Worm (Caenorhabditis elegans) whole organism, L1 larva: Measurements from ENCODE around the gene M106.2.
A peak's percentile ranks its signal among the peaks of the same experiment; 100 is the strongest.

Experiments
- C04F5.9 ChIP-seq: sonication (generic microtip); optimal IDR thresholded peaks from 2 replicates; lab custom pipeline; 2016; ENCODE audit warnings: missing genetic modification characterization, missing compliant biosample characterization
- C16A3.4 ChIP-seq: fragments of 150-350 bp; optimal IDR thresholded peaks from 2 replicates; lab custom pipeline; 2014; ENCODE audit warnings: missing biosample characterization, missing genetic modification characterization
- C34B4.2 ChIP-seq: sonication (generic microtip); optimal IDR thresholded peaks from 2 replicates; lab custom pipeline; 2017; ENCODE audit warnings: mild to moderate bottlenecking, missing genetic modification characterization, missing compliant biosample characterization
- Y116A8C.19 ChIP-seq: sonication (generic microtip); optimal IDR thresholded peaks from 2 replicates; lab custom pipeline; 2016; ENCODE audit warnings: missing compliant biosample characterization, missing genetic modification characterization, borderline replicate concordance
- aha-1 ChIP-seq: fragments of 150-350 bp; optimal IDR thresholded peaks from 2 replicates; lab custom pipeline; 2014; ENCODE audit warnings: missing biosample characterization, missing genetic modification characterization
- aly-2 ChIP-seq: fragments of 150-350 bp; optimal IDR thresholded peaks from 2 replicates; lab custom pipeline; 2014; ENCODE audit warnings: missing biosample characterization, missing genetic modification characterization
- ceh-63 ChIP-seq: fragments of 200-800 bp; sonication (Bioruptor generic); optimal IDR thresholded peaks from 2 replicates; lab custom pipeline; 2018; ENCODE audit warnings: mild to moderate bottlenecking, missing genetic modification characterization, missing compliant biosample characterization
- ceh-8 ChIP-seq: fragments of 200-800 bp; sonication (Bioruptor generic); optimal IDR thresholded peaks from 2 replicates; lab custom pipeline; 2018; ENCODE audit warnings: mild to moderate bottlenecking, missing genetic modification characterization, moderate library complexity, missing compliant biosample characterization
- ceh-82 ChIP-seq, 3 experiments: fragments of 150-350 bp in 1 of 3; sonication (generic microtip) in 2 of 3; optimal IDR thresholded peaks; 2 replicates each; lab custom pipeline; 2014 to 2017; ENCODE audit warnings: missing biosample characterization in 3 of 3, missing genetic modification characterization in 3 of 3
- ceh-90 ChIP-seq: sonication (generic microtip); optimal IDR thresholded peaks from 2 replicates; lab custom pipeline; 2016; ENCODE audit warnings: missing genetic modification characterization, missing compliant biosample characterization
- ces-1 ChIP-seq: fragments of 150-350 bp; optimal IDR thresholded peaks from 2 replicates; lab custom pipeline; 2014; ENCODE audit warnings: missing biosample characterization, missing genetic modification reagents, missing genetic modification characterization
- efl-1 ChIP-seq, 4 experiments: fragments of 150-350 bp; optimal IDR thresholded peaks in 3 of 4; peaks in 1 of 4; 1 replicate in 1 of 4; 2 replicates in 3 of 4; lab custom pipeline; 2014; ENCODE audit warnings: missing biosample characterization in 2 of 4, missing genetic modification characterization in 2 of 4, missing genetic modification reagents in 2 of 4
- efl-3 ChIP-seq: fragments of 200-800 bp; sonication (Bioruptor generic); optimal IDR thresholded peaks from 2 replicates; lab custom pipeline; 2018; ENCODE audit warnings: mild to moderate bottlenecking, missing genetic modification characterization, missing compliant biosample characterization
- egl-13 ChIP-seq: sonication (generic microtip); optimal IDR thresholded peaks from 2 replicates; lab custom pipeline; 2016; ENCODE audit warnings: missing genotype, missing genetic modification reagents, missing genetic modification characterization, missing compliant biosample characterization
- egl-27 ChIP-seq, 2 experiments: fragments of 150-350 bp in 1 of 2; sonication (generic microtip); optimal IDR thresholded peaks; 3 replicates each; lab custom pipeline; 2017 to 2018; ENCODE audit warnings: missing biosample characterization in 2 of 2, missing genetic modification characterization in 2 of 2, missing genetic modification reagents in 2 of 2
- elt-3 ChIP-seq, 6 experiments: fragments of 150-350 bp in 1 of 6; sonication (generic microtip); optimal IDR thresholded peaks; 2 replicates each; lab custom pipeline; 2017 to 2018; ENCODE audit warnings: missing biosample characterization in 6 of 6, missing genetic modification characterization in 6 of 6, inconsistent platforms in 1 of 6
- ets-5 ChIP-seq: fragments of 200-800 bp; sonication (Bioruptor generic); IDR thresholded peaks from 2 replicates; pipeline ENCODE4 v1.3.6; 2022; ENCODE audit warnings: missing genetic modification characterization, missing compliant biosample characterization
- fkh-10 ChIP-seq: sonication (generic microtip); optimal IDR thresholded peaks from 2 replicates; lab custom pipeline; 2017; ENCODE audit warnings: missing biosample characterization, missing genetic modification reagents, missing genetic modification characterization
- fkh-4 ChIP-seq: sonication (generic microtip); optimal IDR thresholded peaks from 2 replicates; lab custom pipeline; 2016; ENCODE audit warnings: missing compliant biosample characterization, missing genetic modification characterization, borderline replicate concordance
- hlh-17 ChIP-seq: fragments of 200-800 bp; sonication (Bioruptor generic); optimal IDR thresholded peaks from 2 replicates; lab custom pipeline; 2018; ENCODE audit warnings: missing genetic modification characterization, mild to moderate bottlenecking, missing compliant biosample characterization, moderate library complexity, borderline replicate concordance
- hlh-4 ChIP-seq: sonication (generic microtip); optimal IDR thresholded peaks from 2 replicates; lab custom pipeline; 2016; ENCODE audit warnings: mild to moderate bottlenecking, missing genetic modification characterization, missing compliant biosample characterization
- hpl-2 ChIP-seq: fragments of 150-350 bp; optimal IDR thresholded peaks from 2 replicates; lab custom pipeline; 2014; ENCODE audit warnings: missing biosample characterization, missing genetic modification reagents, missing genetic modification characterization
- isw-1 ChIP-seq: fragments of 200-800 bp; sonication (Bioruptor generic); IDR thresholded peaks from 2 replicates; pipeline ENCODE4 v1.3.6; 2022; ENCODE audit warnings: missing genetic modification characterization, missing compliant biosample characterization
- lin-14 ChIP-seq: fragments of 200-800 bp; sonication (Bioruptor generic); optimal IDR thresholded peaks from 2 replicates; lab custom pipeline; 2018; ENCODE audit warnings: mild to moderate bottlenecking, missing genetic modification characterization, moderate library complexity, missing compliant biosample characterization
- lin-15B ChIP-seq: fragments of 150-350 bp; sonication (generic microtip); optimal IDR thresholded peaks from 3 replicates; lab custom pipeline; 2014; ENCODE audit warnings: missing biosample characterization, missing genetic modification characterization
- lin-39 ChIP-seq: fragments of 150-350 bp; optimal IDR thresholded peaks from 2 replicates; lab custom pipeline; 2014; ENCODE audit warnings: missing biosample characterization, missing genetic modification reagents, missing genetic modification characterization
- lir-3 ChIP-seq: sonication (generic microtip); optimal IDR thresholded peaks from 2 replicates; lab custom pipeline; 2016; ENCODE audit warnings: mild to moderate bottlenecking, missing genetic modification characterization, moderate library complexity, missing compliant biosample characterization; ENCODE audit not compliant: poor library complexity
- lsy-2 ChIP-seq, 2 experiments: fragments of 150-350 bp; optimal IDR thresholded peaks; 2 replicates each; lab custom pipeline; 2014; ENCODE audit warnings: missing biosample characterization in 2 of 2, missing genetic modification characterization in 2 of 2
- mab-9 ChIP-seq: fragments of 200-800 bp; sonication (Bioruptor generic); IDR thresholded peaks from 2 replicates; pipeline ENCODE4 v1.3.6; 2022; ENCODE audit warnings: missing genetic modification reagents, missing genetic modification characterization, missing compliant biosample characterization
- mef-2 ChIP-seq: fragments of 150-350 bp; optimal IDR thresholded peaks from 2 replicates; lab custom pipeline; 2014; ENCODE audit warnings: missing biosample characterization, missing genetic modification characterization
- mep-1 ChIP-seq: fragments of 150-350 bp; optimal IDR thresholded peaks from 2 replicates; lab custom pipeline; 2014; ENCODE audit warnings: missing biosample characterization, missing genetic modification characterization
- nhr-11 ChIP-seq: fragments of 150-350 bp; optimal IDR thresholded peaks from 2 replicates; lab custom pipeline; 2014; ENCODE audit warnings: missing biosample characterization, missing genetic modification characterization
- nhr-12 ChIP-seq: sonication (generic microtip); optimal IDR thresholded peaks from 2 replicates; lab custom pipeline; 2017; ENCODE audit warnings: missing biosample characterization, missing genetic modification characterization
- nhr-47 ChIP-seq: sonication (generic microtip); optimal IDR thresholded peaks from 2 replicates; lab custom pipeline; 2016; ENCODE audit warnings: mild to moderate bottlenecking, missing genetic modification characterization, moderate library complexity, missing compliant biosample characterization
- nhr-71 ChIP-seq: sonication (generic microtip); optimal IDR thresholded peaks from 2 replicates; lab custom pipeline; 2016; ENCODE audit warnings: mild to moderate bottlenecking, missing genetic modification characterization, moderate library complexity, missing compliant biosample characterization
- nhr-77 ChIP-seq: fragments of 150-350 bp; optimal IDR thresholded peaks from 2 replicates; lab custom pipeline; 2014; ENCODE audit warnings: missing biosample characterization, missing genetic modification characterization
- nhr-84 ChIP-seq: sonication (generic microtip); optimal IDR thresholded peaks from 2 replicates; lab custom pipeline; 2017; ENCODE audit warnings: missing biosample characterization, missing genetic modification characterization
- nhr-85 ChIP-seq: sonication (generic microtip); peaks from one replicate; lab custom pipeline; 2016; ENCODE audit warnings: missing genetic modification characterization, inconsistent platforms, missing compliant biosample characterization
- nhr-90 ChIP-seq: sonication (generic microtip); optimal IDR thresholded peaks from 2 replicates; lab custom pipeline; 2016; ENCODE audit warnings: mild to moderate bottlenecking, missing genetic modification characterization, missing compliant biosample characterization; ENCODE audit not compliant: poor library complexity
- pag-3 ChIP-seq: sonication (generic microtip); optimal IDR thresholded peaks from 2 replicates; lab custom pipeline; 2017; ENCODE audit warnings: missing genetic modification characterization, mild to moderate bottlenecking, missing compliant biosample characterization, antibody characterized with exemption, borderline replicate concordance; ENCODE audit not compliant: insufficient read depth
- pqm-1 ChIP-seq: sonication (generic microtip); optimal IDR thresholded peaks from 3 replicates; lab custom pipeline; 2017; ENCODE audit warnings: missing biosample characterization, missing genetic modification characterization
- snpc-4 ChIP-seq: fragments of 150-350 bp; optimal IDR thresholded peaks from 2 replicates; lab custom pipeline; 2014; ENCODE audit warnings: missing biosample characterization, missing genetic modification characterization
- snu-23 ChIP-seq: sonication (generic microtip); optimal IDR thresholded peaks from 2 replicates; lab custom pipeline; 2016; ENCODE audit warnings: missing genetic modification characterization, missing compliant biosample characterization
- sox-4 ChIP-seq: sonication (generic microtip); optimal IDR thresholded peaks from 2 replicates; lab custom pipeline; 2016; ENCODE audit warnings: missing genetic modification characterization, missing compliant biosample characterization
- sup-37 ChIP-seq: fragments of 200-800 bp; sonication (Bioruptor generic); optimal IDR thresholded peaks from 2 replicates; lab custom pipeline; 2018; ENCODE audit warnings: mild to moderate bottlenecking, missing genetic modification characterization, missing compliant biosample characterization
- tbx-2 ChIP-seq: sonication (generic microtip); optimal IDR thresholded peaks from 2 replicates; lab custom pipeline; 2016; ENCODE audit warnings: missing genetic modification characterization, missing compliant biosample characterization
- unc-62 ChIP-seq: fragments of 150-350 bp; optimal IDR thresholded peaks from 2 replicates; lab custom pipeline; 2014; ENCODE audit warnings: missing biosample characterization, missing genetic modification reagents, missing genetic modification characterization
- zag-1 ChIP-seq: fragments of 150-350 bp; optimal IDR thresholded peaks from 2 replicates; lab custom pipeline; 2014; ENCODE audit warnings: missing biosample characterization, missing genetic modification characterization
- zip-4 ChIP-seq: fragments of 200-800 bp; sonication (Bioruptor generic); optimal IDR thresholded peaks from 2 replicates; lab custom pipeline; 2018; ENCODE audit warnings: mild to moderate bottlenecking, missing genetic modification characterization, moderate library complexity, missing compliant biosample characterization
- ztf-11 ChIP-seq, 2 experiments: sonication (generic microtip); optimal IDR thresholded peaks; 2 replicates each; lab custom pipeline; 2016 to 2017; ENCODE audit warnings: missing genetic modification characterization in 2 of 2, missing biosample characterization in 1 of 2, missing compliant biosample characterization in 1 of 2
- ztf-4 ChIP-seq: fragments of 150-350 bp; optimal IDR thresholded peaks from 2 replicates; lab custom pipeline; 2014; ENCODE audit warnings: missing biosample characterization, missing genetic modification characterization

Gene M106.2

ce11 chrII:10861723-10862486 lies 12.1 kb upstream of the M106.2 start:
- TF ChIP-seq nhr-12 (no peak), snu-23 (GFP tag; lab: Kevin White, UChicago) (no peak), egl-13 (tag; lab: Kevin White, UChicago) (no peak), sox-4 (tag; lab: Kevin White, UChicago) (no peak), ces-1 (GFP tag; lab: Kevin White, UChicago) (no peak), hpl-2 (GFP tag; lab: Kevin White, UChicago) (no peak), aly-2 (tag; lab: Kevin White, UChicago) (no peak), pag-3 (tag; lab: Kevin White, UChicago) (no peak), unc-62 (GFP tag; lab: Kevin White, UChicago) (no peak), efl-1 (optimal IDR thresholded peaks at IDR 0.05; lab: Kevin White, UChicago) (no peak), efl-1 (GFP tag; optimal IDR thresholded peaks at IDR 0.05 in 1 of 2; lab: Kevin White, UChicago) (peak in 1 of 2 experiments; percentile 57), hlh-17 (no peak), snpc-4 (tag; lab: Kevin White, UChicago) (no peak), elt-3 (tag; optimal IDR thresholded peaks at IDR 0.05; lab: Kevin White, UChicago) (no peak), ceh-82 (tag; optimal IDR thresholded peaks at IDR 0.05; lab: Kevin White, UChicago) (no peak), lin-14 (GFP tag; lab: Kevin White, UChicago) (peak; percentile 34), ets-5 (GFP tag; lab: Robert Waterston, UW) (no peak), nhr-71 (tag; lab: Kevin White, UChicago) (peak; percentile 27), efl-3 (GFP tag; lab: Kevin White, UChicago) (no peak), egl-27 (tag; optimal IDR thresholded peaks at IDR 0.05; lab: Kevin White, UChicago) (no peak), lin-15B (tag; lab: Kevin White, UChicago) (no peak), Y116A8C.19 (tag; lab: Kevin White, UChicago) (no peak), C16A3.4 (tag; lab: Kevin White, UChicago) (no peak), ztf-4 (no peak), lsy-2 (tag; optimal IDR thresholded peaks at IDR 0.05; lab: Kevin White, UChicago) (no peak), isw-1 (GFP tag; lab: Robert Waterston, UW) (no peak), mab-9 (GFP tag; lab: Robert Waterston, UW) (no peak), hlh-4 (tag; lab: Kevin White, UChicago) (no peak), ceh-8 (GFP tag; lab: Kevin White, UChicago) (no peak), zip-4 (GFP tag; lab: Kevin White, UChicago) (no peak), zag-1 (tag; lab: Kevin White, UChicago) (no peak), lir-3 (no peak), ztf-11 (tag; optimal IDR thresholded peaks at IDR 0.05; lab: Kevin White, UChicago) (no peak), nhr-90 (no peak), nhr-11 (tag; lab: Kevin White, UChicago) (no peak), tbx-2 (no peak), aha-1 (tag; lab: Kevin White, UChicago) (no peak), nhr-47 (tag; lab: Kevin White, UChicago) (no peak), ceh-90 (no peak), mef-2 (tag; lab: Kevin White, UChicago) (no peak), C34B4.2 (tag; lab: Kevin White, UChicago) (no peak), mep-1 (tag; lab: Kevin White, UChicago) (peak; percentile 32), fkh-10 (GFP tag; lab: Kevin White, UChicago) (no peak), nhr-85 (peak; percentile 74), nhr-77 (no peak), C04F5.9 (tag; lab: Kevin White, UChicago) (no peak), nhr-84 (no peak), fkh-4 (tag; lab: Kevin White, UChicago) (no peak), lin-39 (tag; lab: Kevin White, UChicago) (no peak), pqm-1 (tag; lab: Kevin White, UChicago) (no peak), sup-37 (GFP tag; lab: Kevin White, UChicago) (no peak), ceh-63 (GFP tag; lab: Kevin White, UChicago) (no peak)
